Fruit fly (Drosophila melanogaster) whole organism: ENCODE results near the gene CG7778.

Experiments used
- CG8478 ChIP-seq: fragments of >200 bp; optimal IDR thresholded peaks from 2 replicates; lab custom pipeline; 2018; ENCODE audit warnings: inconsistent platforms
- Dll ChIP-seq: fragments of >200 bp; optimal IDR thresholded peaks from 2 replicates; lab custom pipeline; 2017
- EcR ChIP-seq, 2 experiments: fragments of >200 bp; optimal IDR thresholded peaks; 2 replicates each; lab custom pipeline; 2017; ENCODE audit warnings: missing biosample characterization in 2 of 2, missing genetic modification characterization in 2 of 2, missing genetic modification reagents in 2 of 2
- pan ChIP-seq: fragments of >200 bp; optimal IDR thresholded peaks from 2 replicates; lab custom pipeline; 2017
- psq ChIP-seq: fragments of >200 bp; optimal IDR thresholded peaks from 2 replicates; lab custom pipeline; 2017
- usp ChIP-seq: fragments of >200 bp; optimal IDR thresholded peaks from 2 replicates; lab custom pipeline; 2017; ENCODE audit warnings: missing biosample characterization, missing genetic modification characterization, mixed read lengths

CG7778 gene

DNA sequence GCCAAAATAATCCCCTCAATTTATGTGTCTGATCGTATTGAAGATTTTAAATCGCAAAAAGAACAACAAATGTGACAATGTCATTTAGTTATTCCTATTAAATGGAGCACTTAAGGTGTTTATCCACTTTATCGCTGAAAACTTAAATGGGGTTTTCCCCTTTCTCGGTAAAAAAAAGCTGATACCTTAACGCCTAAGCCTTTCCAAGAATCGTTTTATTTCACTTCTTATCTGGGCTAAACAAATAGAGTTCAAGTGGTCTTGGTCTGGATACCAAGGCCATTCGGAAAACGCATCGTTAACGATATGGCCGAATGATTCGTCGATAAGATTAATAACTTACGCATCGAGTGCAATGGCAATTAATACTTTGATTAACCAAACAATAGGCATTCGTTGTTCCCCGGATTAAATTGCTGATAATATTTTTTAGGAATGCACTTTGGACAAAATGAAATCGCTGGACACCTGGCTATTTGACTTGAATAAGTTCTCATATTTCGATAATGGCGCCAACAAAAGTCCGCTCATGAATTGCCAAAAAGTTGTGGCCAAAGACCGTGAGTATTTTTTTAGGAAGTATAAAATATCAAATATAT, 6.6 kb upstream of the CG7778 start:
- no peak for TF ChIP-seq pan (lab: Kevin White, UChicago)
- TF ChIP-seq EcR (GFP tag; optimal IDR thresholded peaks at IDR 0.05; lab: Kevin White, UChicago) = no peak
- TF ChIP-seq psq (lab: Kevin White, UChicago) = no peak
- TF ChIP-seq usp (GFP tag; lab: Kevin White, UChicago) = no peak
- TF ChIP-seq CG8478 (lab: Kevin White, UChicago) = no peak
- TF ChIP-seq Dll (lab: Kevin White, UChicago) = no peak

DNA sequence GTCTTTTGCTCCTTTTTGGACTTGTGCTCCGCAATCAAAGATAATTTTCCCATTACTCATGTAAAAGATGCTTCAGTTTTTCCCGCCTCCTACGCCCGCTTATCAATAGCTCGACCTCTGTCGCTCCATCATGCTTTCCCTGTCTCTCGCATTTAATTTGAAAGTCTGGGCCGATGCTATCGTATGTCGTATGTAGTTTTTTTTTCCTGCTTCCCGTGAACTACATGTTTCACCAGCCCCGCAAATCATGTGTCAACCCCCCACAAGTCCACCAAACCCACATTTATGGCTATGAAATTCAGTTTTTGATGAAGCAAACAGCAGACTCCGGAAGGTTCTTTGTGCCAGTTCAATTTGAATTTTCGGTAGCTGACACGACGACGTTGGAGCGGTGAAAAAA, 4.0 kb upstream of the CG7778 start, which contains the start of gene CG14273:
Gene CG14273, plus strand, starts transcription at position 301 of the 400 bp plus-strand sequence.
- TF ChIP-seq Dll (lab: Kevin White, UChicago) (no peak), CG8478 (lab: Kevin White, UChicago) (no peak), pan (lab: Kevin White, UChicago) (no peak), usp (GFP tag; lab: Kevin White, UChicago) (no peak), psq (lab: Kevin White, UChicago) (no peak), EcR (GFP tag; optimal IDR thresholded peaks at IDR 0.05; lab: Kevin White, UChicago) (no peak)

DNA sequence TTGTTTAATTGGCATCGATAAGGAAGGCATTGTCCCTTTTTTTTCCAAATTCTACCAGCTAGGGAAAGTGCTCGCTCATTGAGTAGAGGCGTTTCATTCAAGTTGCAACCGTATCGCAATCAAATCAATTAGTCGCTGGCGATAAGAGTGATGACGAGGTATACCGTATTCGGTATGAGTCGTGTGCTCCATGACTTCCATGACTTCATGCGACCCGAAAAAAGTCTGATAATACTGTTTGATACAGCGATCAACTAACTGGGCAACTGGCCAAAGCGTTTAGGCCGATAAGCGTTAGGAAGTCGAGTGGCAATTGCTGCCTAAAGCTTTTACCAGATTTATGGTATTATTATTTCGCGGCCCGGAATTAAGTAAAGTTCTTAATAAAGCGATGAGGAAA, 1.9 kb upstream of the CG7778 start:
- TF ChIP-seq EcR (GFP tag; optimal IDR thresholded peaks at IDR 0.05; lab: Kevin White, UChicago) (no peak), usp (GFP tag; lab: Kevin White, UChicago) (no peak), Dll (lab: Kevin White, UChicago) (no peak), psq (lab: Kevin White, UChicago) (no peak), pan (lab: Kevin White, UChicago) (no peak), CG8478 (lab: Kevin White, UChicago) (no peak)

DNA sequence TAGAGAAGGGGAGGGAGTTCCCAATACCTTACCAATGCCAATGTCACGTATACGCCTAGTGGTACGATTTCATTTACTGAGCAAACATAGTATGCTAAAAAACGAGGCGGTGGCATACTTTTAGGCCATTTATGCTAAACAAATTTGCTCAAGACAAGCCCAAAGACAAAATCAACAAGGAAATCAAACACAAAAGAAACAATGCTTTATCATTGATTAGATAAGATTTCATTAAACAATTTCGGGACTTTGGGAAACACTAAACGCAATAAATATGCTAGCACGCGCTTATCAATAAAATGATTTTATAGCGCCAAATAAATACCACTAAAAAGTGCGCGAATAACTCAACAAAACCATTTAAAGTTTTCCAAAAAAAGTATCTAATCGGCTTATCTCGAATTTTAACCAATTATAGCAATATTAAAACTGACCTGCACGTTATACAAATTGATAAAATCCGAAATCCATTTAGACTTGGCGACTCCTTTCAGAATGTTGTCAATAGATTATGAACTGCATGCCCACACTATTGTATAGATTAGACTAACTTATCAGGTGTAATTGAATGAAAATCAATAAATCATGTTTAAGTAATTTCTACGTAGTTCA, 4.2 kb downstream of the CG7778 start:
- no peak for TF ChIP-seq CG8478 (lab: Kevin White, UChicago)

DNA sequence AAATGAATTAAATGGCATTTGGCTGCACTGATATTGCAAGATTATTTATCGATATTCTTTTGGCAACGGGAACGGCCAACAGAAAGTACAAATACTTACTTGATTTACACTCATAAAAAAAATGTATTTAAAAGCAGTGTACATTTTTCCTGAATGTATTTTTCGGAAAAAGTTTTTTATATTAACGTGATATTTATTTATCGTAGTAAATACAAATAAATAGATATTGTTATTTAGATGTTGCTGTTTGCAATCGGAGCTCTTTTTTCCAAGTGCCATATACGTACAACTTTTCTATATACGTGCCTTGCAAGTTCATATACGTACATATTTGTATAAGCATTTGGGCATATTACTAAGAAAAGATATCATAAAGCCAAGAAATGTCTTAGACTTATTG, 4.9 kb downstream of the CG7778 start:
- TF ChIP-seq psq (lab: Kevin White, UChicago) (no peak), usp (GFP tag; lab: Kevin White, UChicago) (no peak), EcR (GFP tag; optimal IDR thresholded peaks at IDR 0.05; lab: Kevin White, UChicago) (no peak), CG8478 (lab: Kevin White, UChicago) (no peak), pan (lab: Kevin White, UChicago) (no peak), Dll (lab: Kevin White, UChicago) (no peak)

DNA sequence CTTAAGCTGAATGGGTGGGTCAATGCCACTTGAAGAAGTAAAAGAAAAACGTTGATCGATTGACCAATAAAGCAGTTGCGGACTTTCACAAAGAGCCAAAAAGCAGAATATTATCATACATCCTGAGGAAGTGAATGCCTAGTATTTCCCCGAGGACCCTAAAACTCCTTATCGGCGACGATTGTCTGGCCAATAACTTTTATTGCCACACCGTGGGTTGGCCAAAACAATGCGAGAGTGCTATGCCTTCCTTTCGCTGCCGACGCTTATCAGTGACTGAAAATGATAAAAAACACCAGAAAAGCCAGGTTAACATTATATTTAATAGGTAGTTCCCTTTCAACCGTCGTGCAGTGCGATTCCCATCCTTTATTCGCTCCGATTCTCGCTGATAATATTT, 5.4 kb downstream of the CG7778 start, which contains the start of gene Mur29B:
Gene Mur29B, plus strand, starts transcription at position 324 of the 400 bp plus-strand sequence.
- TF ChIP-seq Dll (lab: Kevin White, UChicago) (no peak), CG8478 (lab: Kevin White, UChicago) (no peak), pan (lab: Kevin White, UChicago) (no peak)

DNA sequence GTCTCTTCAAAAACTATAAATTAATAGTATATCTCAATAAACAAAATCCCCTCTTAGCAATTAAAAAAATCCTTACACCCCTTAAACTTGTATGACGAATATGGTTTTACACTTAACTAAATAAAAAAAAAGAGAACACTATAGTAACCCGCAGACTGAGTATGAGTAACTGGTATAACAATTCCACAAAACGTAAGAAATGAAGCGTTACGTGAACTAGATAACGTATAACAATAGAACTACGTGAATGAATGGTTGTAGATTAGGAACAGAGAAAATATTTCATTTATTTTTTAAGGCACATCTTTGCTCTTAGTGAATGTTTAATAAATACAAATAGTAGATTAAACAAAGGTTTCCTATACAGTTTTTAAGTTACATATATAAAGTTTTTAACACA, 9.0 kb downstream of the CG7778 start:
- TF ChIP-seq usp (GFP tag; lab: Kevin White, UChicago) (no peak), Dll (lab: Kevin White, UChicago) (no peak), pan (lab: Kevin White, UChicago) (no peak), EcR (GFP tag; optimal IDR thresholded peaks at IDR 0.05; lab: Kevin White, UChicago) (no peak), psq (lab: Kevin White, UChicago) (no peak), CG8478 (lab: Kevin White, UChicago) (no peak)

DNA sequence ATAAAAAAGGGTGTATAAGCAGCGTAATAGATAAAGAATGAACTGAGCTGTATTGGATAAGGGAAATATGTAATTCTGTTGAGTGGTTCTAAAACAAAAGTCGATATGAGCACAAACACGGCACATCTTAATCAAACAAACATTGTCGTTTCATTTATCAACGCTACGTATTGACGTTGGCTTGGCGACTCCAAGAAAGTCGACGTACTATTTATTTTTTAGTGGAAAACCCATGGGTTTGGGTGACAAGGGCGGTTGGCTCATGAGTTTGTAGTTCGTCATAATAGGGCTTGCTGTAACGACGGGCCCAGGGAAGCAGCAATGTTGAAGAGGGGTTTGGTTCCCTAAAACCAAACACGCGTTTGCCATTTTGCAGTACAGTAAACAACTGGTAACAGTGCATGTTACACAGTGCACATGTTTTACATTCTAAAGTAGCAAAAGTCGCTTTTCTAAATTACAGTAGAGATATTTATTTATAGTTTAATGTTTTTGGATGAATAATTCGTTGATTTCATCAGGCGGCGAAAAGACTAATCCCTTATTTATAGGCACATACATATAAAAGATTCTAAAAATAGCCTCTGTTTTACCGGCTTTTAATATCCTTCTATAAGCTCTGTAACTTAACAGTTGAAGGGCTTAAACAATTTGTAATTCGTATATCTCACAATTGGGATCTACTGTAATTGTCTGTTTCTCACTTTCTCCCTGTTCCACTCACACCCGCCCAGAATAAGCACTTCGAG, 15.0 kb downstream of the CG7778 start:
- TF ChIP-seq Dll (lab: Kevin White, UChicago) (no peak), CG8478 (lab: Kevin White, UChicago) (no peak), pan (lab: Kevin White, UChicago) (no peak), usp (GFP tag; lab: Kevin White, UChicago) (no peak), psq (lab: Kevin White, UChicago) (no peak), EcR (GFP tag; optimal IDR thresholded peaks at IDR 0.05; lab: Kevin White, UChicago) (no peak)

DNA sequence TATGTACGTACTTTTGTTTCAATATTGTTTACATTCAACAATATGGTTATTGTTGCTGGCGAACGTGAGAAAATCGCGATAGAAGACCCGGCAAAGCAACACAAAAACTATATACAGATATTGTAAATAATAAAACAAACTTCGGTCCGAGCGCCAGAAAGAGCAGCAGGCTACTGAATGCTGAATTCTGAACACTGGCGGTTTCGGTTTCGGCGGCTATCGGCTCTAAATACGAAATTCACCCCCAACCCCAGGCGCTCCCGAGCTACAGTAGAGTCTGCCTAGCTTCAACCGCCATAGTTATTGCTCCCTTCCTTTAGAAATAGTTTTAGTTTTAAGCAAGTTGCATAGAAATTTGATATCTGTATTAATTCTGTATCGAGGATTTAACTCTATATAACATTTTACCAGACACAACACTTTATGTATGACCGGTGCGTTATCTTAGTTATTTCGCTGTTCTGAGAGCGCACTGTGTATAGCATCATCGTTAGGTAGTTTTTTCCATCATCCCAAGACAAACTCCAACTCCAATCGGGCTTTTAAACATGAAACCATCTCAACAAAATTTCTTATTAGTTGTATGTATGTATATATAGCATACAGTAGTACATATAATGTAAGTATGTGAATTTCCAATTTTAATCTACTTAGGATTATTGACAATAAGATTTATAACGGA, 16.0 kb downstream of the CG7778 start, which contains the start of gene CG7627:
Gene CG7627, minus strand, starts transcription at position 197 of the 682 bp plus-strand sequence.
- no peak for TF ChIP-seq usp (GFP tag; lab: Kevin White, UChicago)
- no peak for TF ChIP-seq EcR (GFP tag; optimal IDR thresholded peaks at IDR 0.05; lab: Kevin White, UChicago)
- no peak for TF ChIP-seq psq (lab: Kevin White, UChicago)
- TF ChIP-seq CG8478 (lab: Kevin White, UChicago) = no peak
- no peak for TF ChIP-seq Dll (lab: Kevin White, UChicago)
- no peak for TF ChIP-seq pan (lab: Kevin White, UChicago)

DNA sequence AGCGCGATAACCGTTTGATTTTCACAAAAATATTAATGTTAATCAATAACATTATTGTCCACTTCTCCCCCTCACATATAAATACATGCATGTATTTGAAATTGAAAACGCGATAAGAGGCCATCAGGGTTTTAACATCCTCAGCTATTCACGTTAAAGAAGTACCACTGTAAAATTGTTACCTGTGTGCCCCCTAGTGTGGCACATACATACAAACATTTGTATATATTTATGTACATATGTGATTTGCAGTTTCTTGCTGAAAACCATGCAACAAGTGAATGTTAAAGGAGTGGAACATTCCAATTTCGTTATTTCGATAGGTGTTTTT, 16.5 kb downstream of the CG7778 start:
- TF ChIP-seq pan (lab: Kevin White, UChicago) = no peak
- TF ChIP-seq EcR (GFP tag; optimal IDR thresholded peaks at IDR 0.05; lab: Kevin White, UChicago) = no peak
- TF ChIP-seq CG8478 (lab: Kevin White, UChicago) = no peak
- no peak for TF ChIP-seq Dll (lab: Kevin White, UChicago)
- TF ChIP-seq usp (GFP tag; lab: Kevin White, UChicago) = no peak
- TF ChIP-seq psq (lab: Kevin White, UChicago) = no peak
